Worm (Caenorhabditis elegans): ENCODE data around the gene T24D5.4.

T24D5.4 gene

DNA sequence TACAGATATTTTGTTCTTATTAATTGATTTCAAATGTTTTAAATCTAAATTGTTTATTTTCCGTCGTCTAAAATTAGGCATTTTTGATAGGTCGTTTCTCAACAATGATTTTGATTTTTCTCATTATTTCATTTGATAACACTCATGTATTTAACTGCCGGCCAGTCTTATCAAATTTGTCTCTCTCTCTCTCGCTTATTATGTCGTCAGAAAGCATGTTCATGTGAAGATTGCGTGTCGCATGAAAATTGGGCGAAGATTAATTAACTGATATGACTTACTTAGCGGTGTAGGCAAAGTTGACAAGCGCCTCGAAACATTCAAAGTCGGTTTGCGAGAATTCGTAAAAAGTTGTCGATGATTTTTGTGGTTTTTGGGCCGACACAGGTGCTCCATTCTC is 30.8 kb downstream of the T24D5.4 start:
- peak; percentile 46 for TF ChIP-seq elt-2 (tag; optimal IDR thresholded peaks at IDR 0.05)
- no peak for TF ChIP-seq unc-55 (GFP tag; optimal IDR thresholded peaks at IDR 0.05)

DNA sequence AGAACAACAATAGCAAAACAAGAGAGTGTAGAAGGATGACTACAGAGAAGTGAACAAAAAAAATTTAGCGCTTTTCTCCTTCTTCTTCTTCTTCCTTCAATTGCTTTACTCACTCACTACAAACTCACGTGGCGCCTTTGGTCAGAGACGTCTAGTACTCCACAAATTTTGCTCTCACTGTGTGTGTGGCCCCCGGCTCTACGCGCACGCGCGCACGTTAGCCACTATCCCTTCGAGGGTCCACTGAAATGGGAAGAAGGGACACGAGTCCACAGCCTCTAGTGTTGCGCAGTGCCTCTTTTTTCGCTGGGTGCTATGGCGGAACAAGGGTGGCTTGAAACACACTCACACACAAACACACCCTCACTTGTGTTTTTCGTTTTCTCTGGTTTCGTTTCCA is 32.3 kb downstream of the T24D5.4 start:
- TF ChIP-seq ets-4 (tag; optimal IDR thresholded peaks at IDR 0.05), result no peak
- TF ChIP-seq ceh-14 (tag; optimal IDR thresholded peaks at IDR 0.05), result no peak
- no peak for TF ChIP-seq syd-9 (tag; optimal IDR thresholded peaks at IDR 0.05)
- TF ChIP-seq pros-1 (tag; optimal IDR thresholded peaks at IDR 0.05), result peak; percentile 59
- TF ChIP-seq mec-3 (tag; optimal IDR thresholded peaks at IDR 0.05; ENCODE audit: borderline replicate concordance), result no peak
- TF ChIP-seq ceh-18 (tag; optimal IDR thresholded peaks at IDR 0.05), result peak; percentile 27
- no peak for TF ChIP-seq hlh-13 (GFP tag; optimal IDR thresholded peaks at IDR 0.05)
- peak; percentile 45 for TF ChIP-seq ceh-19 (GFP tag; optimal IDR thresholded peaks at IDR 0.05)
- TF ChIP-seq hlh-15 (tag; optimal IDR thresholded peaks at IDR 0.05), result no peak
- TF ChIP-seq unc-3 (GFP tag; conservative IDR thresholded peaks at IDR 0.05), result no peak
- peak; percentile 45 for TF ChIP-seq unc-3 (tag; optimal IDR thresholded peaks at IDR 0.05)
- TF ChIP-seq odd-2 (tag; optimal IDR thresholded peaks at IDR 0.05), result no peak
- no peak for TF ChIP-seq npax-4 (tag; optimal IDR thresholded peaks at IDR 0.05)
- TF ChIP-seq dmd-4 (tag; optimal IDR thresholded peaks at IDR 0.05; ENCODE audit: borderline replicate concordance), result no peak
- TF ChIP-seq sox-2 (GFP tag; IDR thresholded peaks at IDR 0.05), result no peak
- TF ChIP-seq elt-2 (tag; optimal IDR thresholded peaks at IDR 0.05), result no peak
- no peak for TF ChIP-seq lim-6 (tag; optimal IDR thresholded peaks at IDR 0.05)
- TF ChIP-seq tbx-2 (tag; optimal IDR thresholded peaks at IDR 0.05), result no peak
- TF ChIP-seq elt-4 (tag; optimal IDR thresholded peaks at IDR 0.05), result no peak
- TF ChIP-seq sdc-2 (tag; optimal IDR thresholded peaks at IDR 0.05), result peak; percentile 35
- TF ChIP-seq unc-42 (tag; optimal IDR thresholded peaks at IDR 0.05), result peak; percentile 39
- no peak for TF ChIP-seq ceh-9 (tag; optimal IDR thresholded peaks at IDR 0.05)
- TF ChIP-seq rnt-1 (tag; optimal IDR thresholded peaks at IDR 0.05), result no peak
- peak; percentile 16 for TF ChIP-seq ceh-6 (GFP tag; optimal IDR thresholded peaks at IDR 0.05)
- TF ChIP-seq ceh-31 (tag; optimal IDR thresholded peaks at IDR 0.05), result peak; percentile 46

DNA sequence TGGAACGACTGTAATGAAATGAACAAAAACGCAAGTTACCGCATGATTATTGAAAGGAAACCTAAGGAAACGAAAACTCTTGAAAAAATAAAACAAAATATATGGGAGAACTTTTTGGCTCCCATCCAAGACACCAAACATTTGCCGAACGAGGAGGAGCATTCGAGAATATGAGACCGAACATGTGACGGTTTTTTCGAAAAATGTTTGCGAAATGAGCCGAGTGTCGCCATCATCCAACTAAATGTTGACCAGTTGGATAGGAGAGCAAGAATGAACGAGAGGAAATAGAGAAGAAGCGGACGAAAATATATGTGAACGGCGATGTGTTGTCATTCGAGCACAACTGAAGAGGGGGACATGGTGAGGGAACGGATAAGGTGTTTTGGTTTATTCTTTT is 33.0 kb downstream of the T24D5.4 start:
- TF ChIP-seq ceh-31 (tag; optimal IDR thresholded peaks at IDR 0.05) (no peak), ceh-9 (tag; optimal IDR thresholded peaks at IDR 0.05) (no peak), che-1 (tag; optimal IDR thresholded peaks at IDR 0.05) (no peak), zip-5 (tag; optimal IDR thresholded peaks at IDR 0.05) (no peak)

DNA sequence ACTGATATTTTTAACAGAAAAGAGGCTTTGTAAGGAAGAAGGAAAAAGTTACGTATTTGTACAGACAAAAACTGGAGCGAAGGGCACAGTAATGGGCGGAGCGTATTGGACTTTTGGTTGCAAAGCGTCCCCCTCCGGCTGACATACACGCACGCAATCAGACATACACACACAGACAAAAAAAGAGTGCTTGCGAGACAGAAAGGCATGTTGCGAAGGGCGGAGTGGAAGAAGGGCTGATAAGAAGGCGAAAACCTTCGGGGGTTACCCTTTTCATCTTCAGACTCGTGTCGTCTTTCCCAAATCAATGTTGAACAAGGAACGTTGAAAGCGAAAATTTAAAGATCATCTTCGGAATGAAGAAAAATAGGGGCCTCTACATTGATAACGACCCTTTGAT is 33.6 kb downstream of the T24D5.4 start:
- TF ChIP-seq ceh-2 (tag; optimal IDR thresholded peaks at IDR 0.05) (no peak), pha-4 (tag; optimal IDR thresholded peaks at IDR 0.05) (no peak), che-1 (tag; optimal IDR thresholded peaks at IDR 0.05) (no peak), gmeb-2 (tag; optimal IDR thresholded peaks at IDR 0.05) (no peak), tbx-7 (tag; optimal IDR thresholded peaks at IDR 0.05) (no peak), Y22D7AL.16 (tag; optimal IDR thresholded peaks at IDR 0.05) (no peak), ceh-31 (tag; optimal IDR thresholded peaks at IDR 0.05) (no peak), ceh-22 (tag; optimal IDR thresholded peaks at IDR 0.05) (no peak), pqm-1 (tag; optimal IDR thresholded peaks at IDR 0.05) (peak; percentile 14), eyg-1 (tag; optimal IDR thresholded peaks at IDR 0.05) (no peak), elt-2 (tag; optimal IDR thresholded peaks at IDR 0.05) (peak; percentile 46), dve-1 (tag; optimal IDR thresholded peaks at IDR 0.05) (no peak), C08G9.2 (tag; optimal IDR thresholded peaks at IDR 0.05) (no peak), hlh-30 (tag; optimal IDR thresholded peaks at IDR 0.05; ENCODE audit: insufficient read depth) (no peak)
